Worm (Caenorhabditis elegans): Measurements from ENCODE around the gene phf-5.

ce11 chrIII:2313985-2314494 is 29.3 kb upstream of the phf-5 start, which contains the start of the genes fbxa-66 and iffb-1:
- TF ChIP-seq lin-13 (GFP tag; optimal IDR thresholded peaks at IDR 0.05) (no peak), ceh-82 (tag; optimal IDR thresholded peaks at IDR 0.05) (no peak)

Data from whole organism, L4 larva.